Worm (Caenorhabditis elegans): ENCODE data around the gene R02D5.1.

ce11 chrV:14540932-14541331, 32.9 kb downstream of the R02D5.1 start:
- TF ChIP-seq fos-1 (tag; optimal IDR thresholded peaks at IDR 0.05) (no peak), lin-39 (tag; optimal IDR thresholded peaks at IDR 0.05) (no peak), alr-1 (tag; optimal IDR thresholded peaks at IDR 0.05; ENCODE audit: borderline replicate concordance) (no peak), nhr-77 (tag; optimal IDR thresholded peaks at IDR 0.05) (no peak), unc-30 (tag; optimal IDR thresholded peaks at IDR 0.05) (no peak), egl-27 (tag; optimal IDR thresholded peaks at IDR 0.05) (no peak), unc-62 (GFP tag; optimal IDR thresholded peaks at IDR 0.05) (no peak), aly-2 (tag; optimal IDR thresholded peaks at IDR 0.05) (no peak), zag-1 (tag; optimal IDR thresholded peaks at IDR 0.05) (no peak), sup-37 (GFP tag; optimal IDR thresholded peaks at IDR 0.05) (no peak), elt-3 (tag; optimal IDR thresholded peaks at IDR 0.05) (no peak), lsy-2 (tag; optimal IDR thresholded peaks at IDR 0.05) (no peak), lin-35 (GFP tag; optimal IDR thresholded peaks at IDR 0.05) (no peak), ztf-4 (tag; optimal IDR thresholded peaks at IDR 0.05) (no peak)
